Fruit fly (Drosophila melanogaster) whole organism, wandering third instar larva: ENCODE measurements around the gene CG10591.

Experiments
- Abd-B ChIP-seq: fragments of >200 bp; optimal IDR thresholded peaks from 2 replicates; lab custom pipeline; 2017; ENCODE audit warnings: missing biosample characterization, missing genetic modification characterization
- CG9705 ChIP-seq: fragments of 200-800 bp; sonication (Bioruptor generic); optimal IDR thresholded peaks from 2 replicates; lab custom pipeline; 2018; ENCODE audit warnings: missing biosample characterization, mild to moderate bottlenecking, missing genetic modification characterization
- CrebA ChIP-seq: fragments of 200-800 bp; sonication (Bioruptor generic); optimal IDR thresholded peaks from 2 replicates; lab custom pipeline; 2016; ENCODE audit warnings: missing biosample characterization, mild to moderate bottlenecking, missing genetic modification characterization, borderline replicate concordance
- Dfd ChIP-seq: fragments of >200 bp; optimal IDR thresholded peaks from 2 replicates; lab custom pipeline; 2017; ENCODE audit warnings: missing biosample characterization, missing genetic modification characterization
- GATAd ChIP-seq: sonication (Bioruptor generic); optimal IDR thresholded peaks from 2 replicates; lab custom pipeline; 2016; ENCODE audit warnings: missing biosample characterization, missing genetic modification characterization
- HLH106 ChIP-seq: fragments of 200-800 bp; optimal IDR thresholded peaks from 3 replicates; lab custom pipeline; 2019; ENCODE audit warnings: missing biosample characterization, mild to moderate bottlenecking, missing genetic modification characterization, moderate library complexity
- Hnf4 ChIP-seq: fragments of 200-800 bp; sonication (Bioruptor generic); optimal IDR thresholded peaks from 2 replicates; lab custom pipeline; 2016; ENCODE audit warnings: missing biosample characterization, mild to moderate bottlenecking, missing genetic modification characterization
- Hr78 ChIP-seq: fragments of >200 bp; optimal IDR thresholded peaks from 2 replicates; lab custom pipeline; 2017; ENCODE audit warnings: missing biosample characterization, missing genetic modification characterization
- Hr83 ChIP-seq: fragments of 200-300 bp; sonication (Bioruptor generic); optimal IDR thresholded peaks from 2 replicates; lab custom pipeline; 2016; ENCODE audit warnings: missing biosample characterization, mild to moderate bottlenecking, missing genetic modification characterization, moderate library complexity; ENCODE audit not compliant: poor library complexity, severe bottlenecking
- Jra ChIP-seq: sonication (Bioruptor generic); optimal IDR thresholded peaks from 2 replicates; lab custom pipeline; 2016; ENCODE audit warnings: missing biosample characterization, missing genetic modification characterization
- Mio ChIP-seq: sonication (Bioruptor generic); optimal IDR thresholded peaks from 2 replicates; lab custom pipeline; 2016; ENCODE audit warnings: missing biosample characterization, missing genetic modification characterization
- N ChIP-seq: fragments of >200 bp; optimal IDR thresholded peaks from 2 replicates; lab custom pipeline; 2018; ENCODE audit warnings: missing biosample characterization, missing external identifiers, missing genetic modification characterization
- OdsH ChIP-seq: fragments of 200-800 bp; sonication (Bioruptor generic); optimal IDR thresholded peaks from 2 replicates; lab custom pipeline; 2016; ENCODE audit warnings: missing biosample characterization, mild to moderate bottlenecking, missing genetic modification characterization
- Rel ChIP-seq, 2 experiments: fragments of 200-800 bp; sonication (Bioruptor generic) in 1 of 2; optimal IDR thresholded peaks; 2 replicates in 1 of 2; 3 replicates in 1 of 2; lab custom pipeline; 2016 to 2019; ENCODE audit warnings: mild to moderate bottlenecking in 2 of 2, missing biosample characterization in 2 of 2, missing genetic modification characterization in 2 of 2, moderate library complexity in 1 of 2
- Sp1 ChIP-seq: fragments of 200-800 bp; sonication (Bioruptor generic); optimal IDR thresholded peaks from 3 replicates; lab custom pipeline; 2019; ENCODE audit warnings: missing biosample characterization, mild to moderate bottlenecking, missing genetic modification characterization, moderate library complexity
- Vsx2 ChIP-seq: fragments of 200-300, 225-300 bp; sonication (Bioruptor generic); optimal IDR thresholded peaks from 2 replicates; lab custom pipeline; 2018; ENCODE audit warnings: missing biosample characterization, missing genetic modification characterization; ENCODE audit not compliant: partially characterized antibody
- br ChIP-seq: fragments of 200-800 bp; sonication (Bioruptor generic); optimal IDR thresholded peaks from 2 replicates; lab custom pipeline; 2016; ENCODE audit warnings: missing biosample characterization, missing genetic modification characterization
- dl ChIP-seq, 2 experiments: fragments of 175-275, 200-275 bp in 1 of 2; fragments of 200-275 bp in 1 of 2; sonication (Bioruptor generic); optimal IDR thresholded peaks; lab custom pipeline; 2018; ENCODE audit warnings: mild to moderate bottlenecking in 2 of 2, missing biosample characterization in 2 of 2, missing genetic modification characterization in 2 of 2, moderate library complexity in 2 of 2; ENCODE audit not compliant: partially characterized antibody in 2 of 2, insufficient read depth in 1 of 2
- dmrt93B ChIP-seq: fragments of 200-800 bp; sonication (Bioruptor generic); optimal IDR thresholded peaks from 2 replicates; lab custom pipeline; 2018; ENCODE audit warnings: missing biosample characterization, mild to moderate bottlenecking, missing genetic modification characterization
- dsf ChIP-seq: sonication (Bioruptor generic); optimal IDR thresholded peaks from 2 replicates; lab custom pipeline; 2016; ENCODE audit warnings: missing biosample characterization, missing genetic modification characterization, borderline replicate concordance
- ey ChIP-seq: fragments of 200-800 bp; sonication (Bioruptor generic); optimal IDR thresholded peaks from 2 replicates; lab custom pipeline; 2016; ENCODE audit warnings: missing biosample characterization, missing genetic modification characterization
- foxo ChIP-seq, 2 experiments: fragments of 200-800 bp; sonication (Bioruptor generic); optimal IDR thresholded peaks; 2 replicates in 1 of 2; 3 replicates in 1 of 2; lab custom pipeline; 2016 to 2017; ENCODE audit warnings: missing biosample characterization in 2 of 2, missing genetic modification characterization in 2 of 2
- fru ChIP-seq: fragments of 200-800 bp; sonication (Bioruptor generic); optimal IDR thresholded peaks from 3 replicates; lab custom pipeline; 2016; ENCODE audit warnings: missing biosample characterization, mild to moderate bottlenecking, missing genetic modification characterization
- h ChIP-seq: fragments of 200-800 bp; sonication (Bioruptor generic); optimal IDR thresholded peaks from 3 replicates; lab custom pipeline; 2016; ENCODE audit warnings: missing biosample characterization, mild to moderate bottlenecking, missing genetic modification characterization
- jim ChIP-seq: fragments of 175-275, 200-325 bp; sonication (Bioruptor generic); optimal IDR thresholded peaks from 2 replicates; lab custom pipeline; 2016; ENCODE audit warnings: missing biosample characterization, mild to moderate bottlenecking, missing genetic modification characterization
- pan ChIP-seq: fragments of >200 bp; optimal IDR thresholded peaks from 2 replicates; lab custom pipeline; 2017
- psq ChIP-seq: fragments of 200-800 bp; sonication (Bioruptor generic); optimal IDR thresholded peaks from 3 replicates; lab custom pipeline; 2017; ENCODE audit warnings: missing biosample characterization, mild to moderate bottlenecking, missing genetic modification characterization, moderate library complexity
- rgr ChIP-seq: fragments of 200-800 bp; sonication (Bioruptor generic); optimal IDR thresholded peaks from 3 replicates; lab custom pipeline; 2016; ENCODE audit warnings: missing biosample characterization, mild to moderate bottlenecking, missing genetic modification characterization
- tai ChIP-seq: sonication (Bioruptor generic); optimal IDR thresholded peaks from 2 replicates; lab custom pipeline; 2016; ENCODE audit warnings: missing biosample characterization, missing genetic modification characterization
- usp ChIP-seq: fragments of >200 bp; optimal IDR thresholded peaks from 2 replicates; lab custom pipeline; 2017; ENCODE audit warnings: missing biosample characterization, missing genetic modification characterization
- woc ChIP-seq: sonication (Bioruptor generic); optimal IDR thresholded peaks from 2 replicates; lab custom pipeline; 2016; ENCODE audit warnings: missing biosample characterization, mild to moderate bottlenecking, missing genetic modification characterization

The CG10591 gene

dm6 chr3L:5639474-5639873 is 40.0 kb upstream of the CG10591 start:
- TF ChIP-seq HLH106 = peak; percentile 27
- TF ChIP-seq jim (GFP tag; lab: Kevin White, UChicago) = no peak
- no peak for TF ChIP-seq Rel (GFP tag; optimal IDR thresholded peaks at IDR 0.05; lab: Kevin White, UChicago)
- TF ChIP-seq Rel (tag; optimal IDR thresholded peaks at IDR 0.05; lab: Kevin White, UChicago) = peak; percentile 78
- TF ChIP-seq Sp1 (GFP tag; lab: Kevin White, UChicago) = peak; percentile 6
- peak; percentile 30 for TF ChIP-seq psq (GFP tag; lab: Kevin White, UChicago)
- TF ChIP-seq foxo (GFP tag; optimal IDR thresholded peaks at IDR 0.05; lab: Kevin White, UChicago) = peak in 1 of 2 experiments; percentile 8

dm6 chr3L:5638542-5639045 is 39.1 kb upstream of the CG10591 start:
- TF ChIP-seq Jra (GFP tag; lab: Kevin White, UChicago) (no peak), CrebA (no peak), Mio (no peak), tai (no peak), usp (GFP tag; lab: Kevin White, UChicago) (no peak), h (no peak), dmrt93B (GFP tag; lab: Kevin White, UChicago) (no peak), Dfd (no peak), woc (GFP tag; lab: Kevin White, UChicago) (no peak), dl (GFP tag; optimal IDR thresholded peaks at IDR 0.05; lab: Kevin White, UChicago; ENCODE audit: insufficient read depth in 1 of 2, partially characterized antibody in 2 of 2) (no peak), Rel (GFP tag; optimal IDR thresholded peaks at IDR 0.05; lab: Kevin White, UChicago) (no peak), Rel (tag; optimal IDR thresholded peaks at IDR 0.05; lab: Kevin White, UChicago) (no peak), dsf (GFP tag; lab: Kevin White, UChicago) (no peak)

dm6 chr3L:5637477-5637876 is 38.0 kb upstream of the CG10591 start:
- TF ChIP-seq dsf (GFP tag; lab: Kevin White, UChicago) (no peak), h (peak; percentile 58), CrebA (no peak), fru (GFP tag; lab: Kevin White, UChicago) (peak; percentile 65), Hr78 (GFP tag; lab: Kevin White, UChicago) (no peak), Hnf4 (GFP tag; lab: Kevin White, UChicago) (no peak), foxo (GFP tag; optimal IDR thresholded peaks at IDR 0.05; lab: Kevin White, UChicago) (peak in 1 of 2 experiments; percentile 61), Vsx2 (GFP tag; lab: Kevin White, UChicago) (no peak), Abd-B (GFP tag; lab: Kevin White, UChicago) (no peak), OdsH (GFP tag; lab: Kevin White, UChicago) (peak; percentile 43), Sp1 (GFP tag; lab: Kevin White, UChicago) (peak; percentile 63), psq (GFP tag; lab: Kevin White, UChicago) (peak; percentile 48), Hr83 (GFP tag; lab: Kevin White, UChicago) (no peak), Jra (GFP tag; lab: Kevin White, UChicago) (no peak), jim (GFP tag; lab: Kevin White, UChicago) (no peak), Mio (no peak), Rel (GFP tag; optimal IDR thresholded peaks at IDR 0.05; lab: Kevin White, UChicago) (no peak), Rel (tag; optimal IDR thresholded peaks at IDR 0.05; lab: Kevin White, UChicago) (no peak), woc (GFP tag; lab: Kevin White, UChicago) (no peak), rgr (peak; percentile 43), dmrt93B (GFP tag; lab: Kevin White, UChicago) (peak; percentile 10), pan (lab: Kevin White, UChicago) (no peak), GATAd (no peak), ey (GFP tag; lab: Kevin White, UChicago) (peak; percentile 54), N (no peak), br (peak; percentile 31), Dfd (no peak), HLH106 (peak; percentile 58), CG9705 (GFP tag; lab: Kevin White, UChicago) (peak; percentile 25)

- TF ChIP-seq pan (lab: Kevin White, UChicago) = no peak
- TF ChIP-seq foxo (GFP tag; optimal IDR thresholded peaks at IDR 0.05; lab: Kevin White, UChicago) = peak in 1 of 2 experiments; percentile 4
- peak; percentile 4 for TF ChIP-seq fru (GFP tag; lab: Kevin White, UChicago)
These were observed 35.9 kb upstream of the CG10591 start for dm6 chr3L:5635237-5636025.
